Worm (Caenorhabditis elegans): ENCODE measurements around the gene dnc-1.
A peak's percentile ranks its signal among the peaks of the same experiment; 100 is the strongest.

ce11 chrIV:10933777-10934546 is 959 bp upstream of the dnc-1 start:
- TF ChIP-seq snpc-4 (tag; optimal IDR thresholded peaks at IDR 0.05) (no peak), mab-9 (GFP tag; IDR thresholded peaks at IDR 0.05) (no peak), fos-1 (tag; optimal IDR thresholded peaks at IDR 0.05) (no peak), blmp-1 (tag; optimal IDR thresholded peaks at IDR 0.05) (no peak), C04F5.9 (tag; optimal IDR thresholded peaks at IDR 0.05) (no peak), pqm-1 (tag; optimal IDR thresholded peaks at IDR 0.05) (no peak), aly-2 (tag; optimal IDR thresholded peaks at IDR 0.05) (no peak), aha-1 (tag; optimal IDR thresholded peaks at IDR 0.05) (no peak), swsn-7 (tag; optimal IDR thresholded peaks at IDR 0.05) (peak; percentile 1), nhr-77 (tag; optimal IDR thresholded peaks at IDR 0.05) (no peak), pax-3 (tag; optimal IDR thresholded peaks at IDR 0.05) (no peak), nhr-12 (tag; optimal IDR thresholded peaks at IDR 0.05) (no peak)

Measured in whole organism, L1 larva.